Worm (Caenorhabditis elegans) whole organism, late embryonic: Measurements from ENCODE around the gene vps-35.

ENCODE experiments used
- C38D4.7 ChIP-seq: fragments of 200-800 bp; sonication (Bioruptor generic); optimal IDR thresholded peaks from 2 replicates; lab custom pipeline; 2018; ENCODE audit warnings: mild to moderate bottlenecking, missing genetic modification characterization, moderate library complexity, missing compliant biosample characterization
- F13H6.1 ChIP-seq: sonication (generic microtip); optimal IDR thresholded peaks from 2 replicates; lab custom pipeline; 2016; ENCODE audit warnings: missing genetic modification characterization, missing compliant biosample characterization
- K09A11.1 ChIP-seq: sonication (generic microtip); optimal IDR thresholded peaks from 2 replicates; lab custom pipeline; 2017; ENCODE audit warnings: antibody characterized with exemption, mild to moderate bottlenecking, missing genetic modification characterization, missing compliant biosample characterization; ENCODE audit not compliant: insufficient read depth
- Y22D7AL.16 ChIP-seq: sonication (generic microtip); optimal IDR thresholded peaks from 2 replicates; lab custom pipeline; 2016; ENCODE audit warnings: missing genetic modification characterization, missing compliant biosample characterization
- ahr-1 ChIP-seq: sonication (generic microtip); optimal IDR thresholded peaks from 2 replicates; lab custom pipeline; 2016; ENCODE audit warnings: missing genetic modification characterization, missing compliant biosample characterization
- ama-1 ChIP-seq: fragments of 150-350 bp; optimal IDR thresholded peaks from 2 replicates; lab custom pipeline; 2014
- ceh-14 ChIP-seq: sonication (generic microtip); optimal IDR thresholded peaks from 2 replicates; lab custom pipeline; 2016; ENCODE audit warnings: missing genotype, missing genetic modification characterization, missing compliant biosample characterization
- ceh-18 ChIP-seq: sonication (generic microtip); optimal IDR thresholded peaks from 2 replicates; lab custom pipeline; 2016; ENCODE audit warnings: missing genetic modification characterization, missing compliant biosample characterization
- ceh-19 ChIP-seq: fragments of 200-800 bp; sonication (Bioruptor generic); optimal IDR thresholded peaks from 2 replicates; lab custom pipeline; 2018; ENCODE audit warnings: mild to moderate bottlenecking, missing genetic modification characterization, missing compliant biosample characterization
- ceh-2 ChIP-seq: sonication (generic microtip); optimal IDR thresholded peaks from 2 replicates; lab custom pipeline; 2016; ENCODE audit warnings: missing genotype, missing genetic modification characterization, missing compliant biosample characterization
- ceh-34 ChIP-seq: sonication (generic microtip); optimal IDR thresholded peaks from 2 replicates; lab custom pipeline; 2016; ENCODE audit warnings: mild to moderate bottlenecking, missing genetic modification characterization, missing compliant biosample characterization
- ceh-45 ChIP-seq: fragments of 200-800 bp; sonication (Bioruptor generic); IDR thresholded peaks from 2 replicates; pipeline ENCODE4 v1.3.6; 2022; ENCODE audit warnings: missing genetic modification reagents, missing genetic modification characterization, missing compliant biosample characterization
- ceh-6 ChIP-seq: fragments of 200-800 bp; sonication (Bioruptor generic); optimal IDR thresholded peaks from 2 replicates; lab custom pipeline; 2018; ENCODE audit warnings: mild to moderate bottlenecking, missing genetic modification characterization, missing compliant biosample characterization
- ceh-9 ChIP-seq: sonication (generic microtip); optimal IDR thresholded peaks from 2 replicates; lab custom pipeline; 2016; ENCODE audit warnings: mild to moderate bottlenecking, missing genetic modification characterization, inconsistent platforms, missing compliant biosample characterization
- ets-4 ChIP-seq: sonication (generic microtip); optimal IDR thresholded peaks from 2 replicates; lab custom pipeline; 2016; ENCODE audit warnings: missing genetic modification characterization, missing compliant biosample characterization
- eyg-1 ChIP-seq: sonication (generic microtip); optimal IDR thresholded peaks from 2 replicates; lab custom pipeline; 2016; ENCODE audit warnings: missing genotype, missing genetic modification characterization, missing compliant biosample characterization
- fkh-10 ChIP-seq: fragments of 150-350 bp; optimal IDR thresholded peaks from 2 replicates; lab custom pipeline; 2014; ENCODE audit warnings: missing biosample characterization, missing genetic modification reagents, missing genetic modification characterization
- fkh-6 ChIP-seq: sonication (generic microtip); optimal IDR thresholded peaks from 2 replicates; lab custom pipeline; 2016; ENCODE audit warnings: missing genetic modification characterization, missing compliant biosample characterization
- gmeb-2 ChIP-seq: sonication (generic microtip); optimal IDR thresholded peaks from 2 replicates; lab custom pipeline; 2016; ENCODE audit warnings: missing genetic modification characterization, inconsistent platforms, missing compliant biosample characterization
- hlh-13 ChIP-seq: fragments of 200-800 bp; sonication (Bioruptor generic); optimal IDR thresholded peaks from 2 replicates; lab custom pipeline; 2018; ENCODE audit warnings: mild to moderate bottlenecking, missing genetic modification characterization, missing compliant biosample characterization
- hlh-15 ChIP-seq: sonication (generic microtip); optimal IDR thresholded peaks from 2 replicates; lab custom pipeline; 2016; ENCODE audit warnings: missing genetic modification characterization, missing compliant biosample characterization
- hlh-30 ChIP-seq: sonication (generic microtip); optimal IDR thresholded peaks from 2 replicates; lab custom pipeline; 2017; ENCODE audit warnings: antibody characterized with exemption, missing genetic modification characterization, missing compliant biosample characterization; ENCODE audit not compliant: insufficient read depth
- hlh-8 ChIP-seq: sonication (generic microtip); optimal IDR thresholded peaks from 2 replicates; lab custom pipeline; 2016; ENCODE audit warnings: missing genotype, missing genetic modification characterization, missing compliant biosample characterization
- lin-11 ChIP-seq: fragments of 200-800 bp; sonication (Bioruptor generic); optimal IDR thresholded peaks from 2 replicates; lab custom pipeline; 2018; ENCODE audit warnings: mild to moderate bottlenecking, missing genetic modification characterization, missing compliant biosample characterization
- madf-2 ChIP-seq: sonication (generic microtip); optimal IDR thresholded peaks from 2 replicates; lab custom pipeline; 2017; ENCODE audit warnings: missing genetic modification characterization, missing compliant biosample characterization
- mec-3 ChIP-seq: sonication (generic microtip); optimal IDR thresholded peaks from 2 replicates; lab custom pipeline; 2016; ENCODE audit warnings: borderline replicate concordance, missing genetic modification characterization, missing compliant biosample characterization
- nfya-1 ChIP-seq: sonication (generic microtip); optimal IDR thresholded peaks from 2 replicates; lab custom pipeline; 2017; ENCODE audit warnings: missing genetic modification characterization, mild to moderate bottlenecking, missing compliant biosample characterization, antibody characterized with exemption, moderate library complexity
- nhr-11 ChIP-seq: fragments of 150-350 bp; optimal IDR thresholded peaks from 2 replicates; lab custom pipeline; 2014; ENCODE audit warnings: missing biosample characterization, missing genetic modification characterization
- nhr-232 ChIP-seq: sonication (generic microtip); optimal IDR thresholded peaks from 2 replicates; lab custom pipeline; 2016; ENCODE audit warnings: missing genetic modification characterization, missing compliant biosample characterization
- odd-2 ChIP-seq: sonication (generic microtip); optimal IDR thresholded peaks from 2 replicates; lab custom pipeline; 2017; ENCODE audit warnings: antibody characterized with exemption, mild to moderate bottlenecking, missing genetic modification characterization, missing compliant biosample characterization
- pat-9 ChIP-seq: fragments of 200-800 bp; sonication (Bioruptor generic); optimal IDR thresholded peaks from 2 replicates; lab custom pipeline; 2018; ENCODE audit warnings: mild to moderate bottlenecking, missing genetic modification characterization, moderate library complexity, missing compliant biosample characterization
- pax-1 ChIP-seq: fragments of 150-350 bp; optimal IDR thresholded peaks from 2 replicates; lab custom pipeline; 2014; ENCODE audit warnings: missing biosample characterization, missing genetic modification characterization
- pha-2 ChIP-seq: sonication (generic microtip); optimal IDR thresholded peaks from 2 replicates; lab custom pipeline; 2017; ENCODE audit warnings: mild to moderate bottlenecking, missing genetic modification characterization, missing compliant biosample characterization
- pros-1 ChIP-seq: fragments of 150-350 bp; optimal IDR thresholded peaks from 2 replicates; lab custom pipeline; 2014; ENCODE audit warnings: missing biosample characterization, missing genetic modification reagents, missing genetic modification characterization
- ref-2 ChIP-seq: sonication (generic microtip); optimal IDR thresholded peaks from 2 replicates; lab custom pipeline; 2016; ENCODE audit warnings: missing genetic modification characterization, missing compliant biosample characterization
- sox-2 ChIP-seq: fragments of 200-800 bp; sonication (Bioruptor generic); IDR thresholded peaks from 2 replicates; pipeline ENCODE4 v1.3.6; 2022; ENCODE audit warnings: missing genetic modification reagents, missing genetic modification characterization, missing compliant biosample characterization
- tbx-2 ChIP-seq: sonication (generic microtip); optimal IDR thresholded peaks from 2 replicates; lab custom pipeline; 2016; ENCODE audit warnings: missing genetic modification characterization, missing compliant biosample characterization
- unc-42 ChIP-seq: sonication (generic microtip); optimal IDR thresholded peaks from 2 replicates; lab custom pipeline; 2016; ENCODE audit warnings: missing genotype, missing genetic modification characterization, missing compliant biosample characterization
- unc-55 ChIP-seq: sonication (generic microtip); optimal IDR thresholded peaks from 2 replicates; lab custom pipeline; 2017; ENCODE audit warnings: missing biosample characterization, missing genetic modification reagents, missing genetic modification characterization
- unc-86 ChIP-seq: sonication (generic microtip); optimal IDR thresholded peaks from 2 replicates; lab custom pipeline; 2016; ENCODE audit warnings: missing genetic modification characterization, missing compliant biosample characterization
- zip-5 ChIP-seq: sonication (generic microtip); optimal IDR thresholded peaks from 2 replicates; lab custom pipeline; 2016; ENCODE audit warnings: missing genetic modification characterization, missing compliant biosample characterization
- ztf-16 ChIP-seq: sonication (generic microtip); optimal IDR thresholded peaks from 2 replicates; lab custom pipeline; 2017; ENCODE audit warnings: missing genetic modification characterization, missing compliant biosample characterization

vps-35 gene

ce11 chrII:5896512-5896911, 11.1 kb upstream of the vps-35 start:
- TF ChIP-seq zip-5 (tag; lab: Kevin White, UChicago) (no peak), ceh-34 (tag; lab: Kevin White, UChicago) (no peak), hlh-13 (GFP tag; lab: Kevin White, UChicago) (no peak), ceh-18 (tag; lab: Kevin White, UChicago) (no peak), hlh-15 (tag; lab: Kevin White, UChicago) (no peak), K09A11.1 (tag; lab: Kevin White, UChicago) (no peak), tbx-2 (tag; lab: Kevin White, UChicago) (no peak), odd-2 (no peak), ama-1 (lab: Kevin White, UChicago) (no peak), ztf-16 (tag; lab: Kevin White, UChicago) (no peak), madf-2 (tag; lab: Kevin White, UChicago) (no peak), pat-9 (tag; lab: Kevin White, UChicago) (no peak), ceh-19 (no peak), unc-42 (no peak), pha-2 (tag; lab: Kevin White, UChicago) (no peak), eyg-1 (tag; lab: Kevin White, UChicago) (no peak), ref-2 (tag; lab: Kevin White, UChicago) (no peak), ceh-14 (tag; lab: Kevin White, UChicago) (no peak), fkh-6 (tag; lab: Kevin White, UChicago) (no peak), nhr-232 (no peak)
- TF ChIP-seq, all 69 proteins: peak for 0

ce11 chrII:5899080-5899479, 8.5 kb upstream of the vps-35 start:
- no peak for TF ChIP-seq pax-1 (tag; lab: Kevin White, UChicago)
- TF ChIP-seq hlh-30 (tag; lab: Kevin White, UChicago): no peak
- TF ChIP-seq nhr-11 (tag; lab: Kevin White, UChicago): no peak
- no peak for TF ChIP-seq ceh-2 (tag; lab: Kevin White, UChicago)
- no peak for TF ChIP-seq nfya-1 (tag; lab: Kevin White, UChicago)
- TF ChIP-seq F13H6.1 (tag; lab: Kevin White, UChicago): no peak
- no peak for TF ChIP-seq ceh-9 (tag; lab: Kevin White, UChicago)
- no peak for TF ChIP-seq hlh-8 (tag; lab: Kevin White, UChicago)
- TF ChIP-seq odd-2: no peak
- TF ChIP-seq mec-3 (tag; lab: Kevin White, UChicago): no peak
- TF ChIP-seq nhr-232: no peak
- TF ChIP-seq unc-55 (GFP tag; lab: Kevin White, UChicago): no peak
- TF ChIP-seq pha-2 (tag; lab: Kevin White, UChicago): no peak
- no peak for TF ChIP-seq gmeb-2 (tag; lab: Kevin White, UChicago)
- TF ChIP-seq ama-1 (lab: Kevin White, UChicago): no peak
- TF ChIP-seq lin-11 (tag; lab: Kevin White, UChicago): no peak
- TF ChIP-seq madf-2 (tag; lab: Kevin White, UChicago): no peak

ce11 chrII:5899865-5900486, 7.6 kb upstream of the vps-35 start:
- TF ChIP-seq ceh-14 (tag; lab: Kevin White, UChicago) (no peak), unc-86 (tag; lab: Kevin White, UChicago) (no peak), sox-2 (GFP tag; lab: Robert Waterston, UW) (no peak), Y22D7AL.16 (tag; lab: Kevin White, UChicago) (no peak), zip-5 (tag; lab: Kevin White, UChicago) (no peak), eyg-1 (tag; lab: Kevin White, UChicago) (no peak), C38D4.7 (GFP tag; lab: Kevin White, UChicago) (no peak), unc-42 (no peak), pat-9 (tag; lab: Kevin White, UChicago) (no peak), nhr-232 (no peak), hlh-8 (tag; lab: Kevin White, UChicago) (no peak), ets-4 (tag; lab: Kevin White, UChicago) (no peak), ceh-45 (GFP tag; lab: Robert Waterston, UW) (no peak), ahr-1 (tag; lab: Kevin White, UChicago) (no peak), F13H6.1 (tag; lab: Kevin White, UChicago) (no peak), fkh-10 (GFP tag; lab: Kevin White, UChicago) (no peak), pros-1 (tag; lab: Kevin White, UChicago) (no peak), ceh-18 (tag; lab: Kevin White, UChicago) (no peak), ceh-6 (GFP tag; lab: Kevin White, UChicago) (no peak), ceh-34 (tag; lab: Kevin White, UChicago) (no peak)
